Fruit fly (Drosophila melanogaster): ENCODE data around the gene Stt3A.
A peak's percentile ranks its signal among the peaks of the same experiment; 100 is the strongest.

The Stt3A gene

dm6 chrX:21044831-21045447 is 8.8 kb downstream of the Stt3A start, which contains the start of gene Cbs (continued):
- no peak for TF ChIP-seq nerfin-2 (GFP tag; IDR thresholded peaks at IDR 0.05; ENCODE audit: partially characterized antibody)
- peak; percentile 49 for TF ChIP-seq MBD-R2 (GFP tag; IDR thresholded peaks at IDR 0.05)
- TF ChIP-seq CG8359 (GFP tag; optimal IDR thresholded peaks at IDR 0.05; ENCODE audit: borderline replicate concordance), result peak; percentile 15
- peak; percentile 90 for TF ChIP-seq CG17361 (GFP tag; IDR thresholded peaks at IDR 0.05)
- TF ChIP-seq Chrac-16 (GFP tag; optimal IDR thresholded peaks at IDR 0.05), result peak; percentile 50
- TF ChIP-seq grau (tag; optimal IDR thresholded peaks at IDR 0.05), result peak; percentile 75
- no peak for TF ChIP-seq hbn (GFP tag; IDR thresholded peaks at IDR 0.05; ENCODE audit: partially characterized antibody)
- no peak for TF ChIP-seq CrebB (tag; optimal IDR thresholded peaks at IDR 0.05)
- no peak for TF ChIP-seq hb (GFP tag; IDR thresholded peaks at IDR 0.05; ENCODE audit: partially characterized antibody)
- no peak for TF ChIP-seq pzg (GFP tag; optimal IDR thresholded peaks at IDR 0.05)
- peak; percentile 71 for TF ChIP-seq D19A (tag; optimal IDR thresholded peaks at IDR 0.05)
- peak; percentile 48 for TF ChIP-seq CG10979 (tag; optimal IDR thresholded peaks at IDR 0.05)
- peak; percentile 54 for TF ChIP-seq CG12769 (tag; optimal IDR thresholded peaks at IDR 0.05)
- no peak for TF ChIP-seq CHES-1-like (GFP tag; optimal IDR thresholded peaks at IDR 0.05)
- 0 out of 3 replicates have a peak, but pooled peaks have one; percentile 56 for TF ChIP-seq H15 (GFP tag; IDR thresholded peaks at IDR 0.05)
- 0 out of 3 replicates have a peak, but pooled peaks have one; percentile 29 for TF ChIP-seq gce (GFP tag; IDR thresholded peaks at IDR 0.05)
- no peak for TF ChIP-seq jing (GFP tag; optimal IDR thresholded peaks at IDR 0.05)
- no peak for TF ChIP-seq dan (GFP tag; IDR thresholded peaks at IDR 0.05)
- TF ChIP-seq CG13424 (tag; optimal IDR thresholded peaks at IDR 0.05), result peak; percentile 72
- no peak for TF ChIP-seq Trl (optimal IDR thresholded peaks at IDR 0.05)
- no peak for TF ChIP-seq Trl (GFP tag; optimal IDR thresholded peaks at IDR 0.05)
- TF ChIP-seq h (optimal IDR thresholded peaks at IDR 0.05), result no peak
- no peak for TF ChIP-seq pan (optimal IDR thresholded peaks at IDR 0.05)
- peak in 1 of 2 experiments; percentile 81 for TF ChIP-seq pan (GFP tag; optimal IDR thresholded peaks at IDR 0.05 in 1 of 2, IDR thresholded peaks at IDR 0.05 in 1 of 2)
- TF ChIP-seq CG18764 (GFP tag; optimal IDR thresholded peaks at IDR 0.05), result no peak
- peak; percentile 49 for TF ChIP-seq CG2712 (tag; optimal IDR thresholded peaks at IDR 0.05)
- TF ChIP-seq pho (GFP tag; optimal IDR thresholded peaks at IDR 0.05), result no peak
- TF ChIP-seq en (GFP tag; optimal IDR thresholded peaks at IDR 0.05), result no peak
- no peak for TF ChIP-seq schlank (tag; optimal IDR thresholded peaks at IDR 0.05)
- TF ChIP-seq Dek (tag; optimal IDR thresholded peaks at IDR 0.05), result peak; percentile 65
- no peak for TF ChIP-seq trem (tag; optimal IDR thresholded peaks at IDR 0.05)
- TF ChIP-seq CG13894 (tag; optimal IDR thresholded peaks at IDR 0.05), result no peak
- TF ChIP-seq CG32767 (GFP tag; IDR thresholded peaks at IDR 0.05), result peak; percentile 49; the same call in 1 of the 2 replicates
- peak; percentile 51 for TF ChIP-seq B-H2 (GFP tag; optimal IDR thresholded peaks at IDR 0.05)
- peak; percentile 65 for TF ChIP-seq cwo (GFP tag; optimal IDR thresholded peaks at IDR 0.05)
- TF ChIP-seq tup (GFP tag; optimal IDR thresholded peaks at IDR 0.05), result peak; percentile 16
- peak; percentile 80 for TF ChIP-seq BtbVII (GFP tag; optimal IDR thresholded peaks at IDR 0.05)
- TF ChIP-seq nom (GFP tag; optimal IDR thresholded peaks at IDR 0.05), result no peak
- TF ChIP-seq NC2α (GFP tag; optimal IDR thresholded peaks at IDR 0.05), result no peak
- no peak for TF ChIP-seq CG12236 (GFP tag; optimal IDR thresholded peaks at IDR 0.05)
- TF ChIP-seq CG7556 (GFP tag; optimal IDR thresholded peaks at IDR 0.05), result peak; percentile 84
- TF ChIP-seq nerfin-1 (tag; optimal IDR thresholded peaks at IDR 0.05), result peak; percentile 29
- no peak for TF ChIP-seq zf30C (GFP tag; optimal IDR thresholded peaks at IDR 0.05)
- TF ChIP-seq cato (GFP tag; optimal IDR thresholded peaks at IDR 0.05; ENCODE audit: borderline replicate concordance), result peak; percentile 30
- TF ChIP-seq gfzf (GFP tag; optimal IDR thresholded peaks at IDR 0.05), result no peak
- peak; percentile 52 for TF ChIP-seq CG15601 (tag; optimal IDR thresholded peaks at IDR 0.05)
- no peak for TF ChIP-seq CG16863 (GFP tag; optimal IDR thresholded peaks at IDR 0.05)
- no peak for TF ChIP-seq CG15479 (GFP tag; optimal IDR thresholded peaks at IDR 0.05)
- peak; percentile 57 for TF ChIP-seq CG14014 (GFP tag; IDR thresholded peaks at IDR 0.05)
- TF ChIP-seq CG10462 (GFP tag; optimal IDR thresholded peaks at IDR 0.05), result peak; percentile 27
